Worm (Caenorhabditis elegans): ENCODE results near the gene R11F4.1.

Gene R11F4.1

DNA sequence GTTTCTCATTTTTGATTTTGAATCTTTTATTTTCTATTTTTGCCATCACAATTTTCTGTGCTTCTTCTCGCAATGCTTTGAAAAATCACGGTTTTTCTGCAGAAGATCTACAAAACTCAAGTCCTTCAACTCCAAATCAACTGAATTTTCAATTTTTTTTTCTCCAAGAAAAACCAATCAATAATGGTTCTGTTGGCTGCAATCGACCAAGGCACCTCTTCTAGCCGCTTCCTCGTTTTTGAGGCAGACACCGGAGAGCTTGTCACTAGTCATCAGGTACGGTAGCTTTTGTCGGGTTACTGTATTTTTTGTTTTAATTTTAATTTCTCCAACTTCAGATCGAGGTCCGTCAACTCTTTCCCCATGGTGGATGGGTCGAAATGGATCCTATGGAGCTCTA is at the start of gene R11F4.1:
Gene R11F4.1, plus strand, starts transcription at position 103 of the 400 bp plus-strand sequence.
- no peak for TF ChIP-seq unc-62 (GFP tag; optimal IDR thresholded peaks at IDR 0.05)

DNA sequence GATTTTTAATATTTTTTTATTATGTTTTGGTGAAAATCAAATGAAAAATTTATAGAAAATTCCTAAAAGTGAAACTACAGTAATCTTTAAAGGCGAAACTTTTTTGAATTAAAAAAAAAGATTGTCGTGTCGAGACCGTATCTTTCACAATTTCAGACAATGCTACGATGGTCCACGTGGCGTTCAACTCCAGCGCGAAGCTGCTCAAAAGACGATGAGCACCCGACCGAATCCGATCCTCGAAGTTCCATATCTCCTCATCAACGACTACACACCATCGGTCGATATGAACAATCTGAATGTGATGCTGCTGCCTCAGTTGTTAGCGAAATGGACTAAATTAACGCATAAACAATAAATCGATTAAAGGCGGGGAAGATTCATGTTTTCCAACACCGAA is 49.0 kb upstream of the R11F4.1 start:
- TF ChIP-seq unc-62 (GFP tag; optimal IDR thresholded peaks at IDR 0.05) = no peak

DNA sequence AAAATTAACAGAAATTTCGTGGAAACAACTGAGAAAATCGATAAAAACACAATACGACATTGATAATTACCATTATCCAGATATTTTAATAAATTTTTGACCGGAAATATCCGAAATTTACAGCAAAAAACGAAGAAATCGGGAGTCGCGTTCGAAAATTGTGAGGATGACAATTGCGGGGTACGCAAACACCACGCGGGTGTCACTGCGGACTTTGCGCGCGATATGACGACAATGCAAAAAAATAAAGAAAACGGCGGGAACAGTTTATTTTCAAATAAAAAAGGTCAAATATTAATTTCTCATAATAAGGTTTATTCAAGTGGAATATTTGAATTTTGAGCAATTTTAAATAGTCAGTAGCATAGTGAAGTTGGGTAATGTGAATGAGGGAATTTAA is 47.4 kb upstream of the R11F4.1 start, which contains the start of gene rpn-11:
Gene rpn-11, minus strand, starts transcription at position 198 of the 400 bp plus-strand sequence.
- no peak for TF ChIP-seq unc-62 (GFP tag; optimal IDR thresholded peaks at IDR 0.05)

DNA sequence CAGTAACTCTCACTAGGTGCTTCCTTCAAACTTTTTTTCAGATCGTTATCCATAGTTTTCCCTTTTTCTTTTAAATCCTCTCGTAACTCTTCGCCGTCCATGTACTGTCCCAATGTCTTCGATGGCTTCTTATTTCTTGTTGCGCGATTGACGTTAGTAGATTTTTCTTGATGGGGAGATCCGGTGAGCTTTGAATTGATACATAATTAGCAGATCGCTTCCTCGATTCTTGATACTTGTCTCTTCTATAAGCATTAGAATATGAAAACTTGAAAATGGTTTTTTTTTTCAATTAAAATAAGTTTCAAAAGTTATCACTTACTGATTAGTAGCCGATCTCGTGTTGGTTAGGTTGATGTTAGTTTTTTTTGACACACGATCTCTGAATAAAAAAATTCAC is 46.3 kb upstream of the R11F4.1 start, which contains the start of gene K07D4.2:
Gene K07D4.2, minus strand, starts transcription at position 101 of the 400 bp plus-strand sequence.
- TF ChIP-seq unc-62 (GFP tag; optimal IDR thresholded peaks at IDR 0.05) = no peak

DNA sequence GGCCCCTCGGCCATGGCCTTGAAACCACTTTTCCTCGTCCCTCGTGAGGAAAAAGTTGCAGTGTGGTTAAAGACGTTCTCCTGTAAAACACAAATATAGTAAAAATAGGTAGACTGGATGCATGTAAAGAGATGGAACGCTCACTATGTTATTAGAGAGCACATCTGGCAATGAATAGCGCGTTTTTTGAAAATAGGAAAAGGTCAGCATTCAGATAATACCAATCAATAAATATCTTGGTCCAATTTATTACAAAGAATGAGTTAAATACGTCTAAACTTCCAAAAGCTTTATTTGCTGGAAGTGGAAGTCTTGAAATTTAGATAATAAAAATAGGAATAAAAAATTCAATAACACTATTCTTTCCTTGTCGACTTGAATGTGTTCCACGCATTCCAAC is 29.3 kb upstream of the R11F4.1 start, which contains the start of gene gadr-4:
Gene gadr-4, minus strand, starts transcription at position 101 of the 400 bp plus-strand sequence.
- TF ChIP-seq unc-62 (GFP tag; optimal IDR thresholded peaks at IDR 0.05) = no peak

DNA sequence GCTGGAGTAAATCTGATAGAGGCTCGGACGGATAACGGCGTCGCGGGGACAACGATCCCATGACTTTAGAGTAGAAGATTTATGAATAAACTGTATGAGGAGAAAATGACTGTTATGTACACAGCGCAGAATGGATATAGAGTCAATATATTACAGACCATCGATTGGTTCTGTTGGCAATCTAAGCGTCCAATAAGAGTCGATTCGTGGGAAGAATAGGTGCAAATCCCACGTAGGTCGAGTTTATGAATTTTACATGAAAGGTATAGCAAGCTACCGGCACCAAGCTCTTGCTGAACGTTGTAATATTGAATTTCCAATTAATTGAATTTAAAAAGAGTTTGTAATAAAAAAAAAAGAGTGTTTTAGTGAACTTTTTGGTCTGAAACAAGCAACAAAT is 27.7 kb upstream of the R11F4.1 start, which contains the start of gene fbxb-118:
Gene fbxb-118, minus strand, starts transcription at position 101 of the 400 bp plus-strand sequence.
- TF ChIP-seq unc-62 (GFP tag; optimal IDR thresholded peaks at IDR 0.05) = no peak

DNA sequence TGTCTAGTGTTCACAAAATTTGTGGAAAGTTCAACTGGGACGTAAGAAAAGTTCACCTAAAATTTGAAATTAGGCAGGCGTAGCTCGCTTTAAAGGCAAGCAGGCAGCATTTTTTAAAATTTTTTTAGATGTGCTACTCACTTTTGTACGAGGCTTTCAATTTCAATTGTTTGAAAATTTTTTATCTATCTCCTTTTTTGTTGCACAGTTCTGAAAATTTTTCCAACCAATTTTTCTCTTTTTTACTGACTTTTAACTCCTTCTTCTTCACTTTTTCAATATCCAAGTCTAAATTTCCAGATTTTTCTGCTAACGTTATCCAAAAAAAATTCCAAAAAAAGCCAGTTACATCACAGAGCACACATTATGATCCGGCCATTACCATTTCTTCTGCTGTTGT is 24.5 kb upstream of the R11F4.1 start, which contains the start of gene W06A11.1:
Gene W06A11.1, plus strand, starts transcription at position 301 of the 400 bp plus-strand sequence.
- no peak for TF ChIP-seq unc-62 (GFP tag; optimal IDR thresholded peaks at IDR 0.05)

DNA sequence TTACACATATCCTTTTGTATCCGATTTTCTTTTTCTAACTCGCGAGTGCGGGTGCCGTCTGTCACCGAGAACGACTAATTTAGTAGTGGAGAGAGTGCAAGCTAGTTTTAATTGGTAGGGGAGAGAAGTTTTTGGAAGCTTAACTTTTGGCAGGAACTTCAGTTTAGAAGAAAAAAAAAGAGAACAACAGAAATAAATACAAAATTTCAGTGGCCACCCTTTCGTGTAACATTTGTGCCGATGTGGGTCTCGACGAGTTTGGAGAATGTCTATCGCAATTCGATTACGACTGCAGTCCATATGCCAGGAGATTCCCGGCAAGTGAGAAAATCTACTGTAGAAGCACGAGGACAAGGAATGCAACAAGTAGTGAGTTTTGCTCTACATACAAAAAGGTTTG is 23.6 kb upstream of the R11F4.1 start:
- TF ChIP-seq unc-62 (GFP tag; optimal IDR thresholded peaks at IDR 0.05) = no peak

DNA sequence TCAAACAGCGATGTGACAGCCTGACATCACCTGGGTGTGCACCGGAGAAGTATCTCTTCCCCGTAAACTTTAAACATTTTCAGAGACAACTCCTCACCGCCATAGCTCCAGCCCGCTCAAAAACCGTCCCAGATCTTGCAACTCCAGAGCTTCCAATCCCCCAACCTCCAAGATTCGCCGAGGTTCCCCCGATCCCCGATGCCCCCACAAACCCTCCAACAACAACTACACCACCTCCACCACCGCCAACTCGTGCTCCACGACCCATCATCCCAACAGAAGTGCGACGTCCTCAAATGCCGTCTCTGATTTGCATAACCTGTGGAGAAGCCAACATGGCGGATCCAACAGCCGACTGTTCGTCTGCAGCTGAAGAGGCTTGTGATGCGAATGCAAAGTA is 20.7 kb upstream of the R11F4.1 start:
- TF ChIP-seq unc-62 (GFP tag; optimal IDR thresholded peaks at IDR 0.05) = no peak

DNA sequence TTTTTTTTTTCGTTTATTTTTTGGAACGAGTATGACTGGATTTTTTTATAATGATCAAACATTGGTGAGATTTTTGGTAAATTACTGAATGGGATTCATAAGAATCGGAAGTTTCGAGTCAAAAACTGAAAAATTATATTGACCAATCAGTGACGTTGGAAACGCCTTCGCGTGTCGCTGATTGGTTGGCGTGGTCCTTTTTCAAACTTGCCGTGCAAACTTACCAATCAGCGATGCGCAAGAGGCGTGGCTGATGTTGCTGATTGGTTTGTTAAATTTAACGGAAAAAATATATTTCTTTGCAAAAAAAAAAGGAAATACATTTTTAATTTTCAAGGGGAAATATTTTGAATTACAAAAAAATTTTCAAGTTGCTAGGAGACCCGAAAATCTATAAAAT is 17.0 kb upstream of the R11F4.1 start:
- TF ChIP-seq unc-62 (GFP tag; optimal IDR thresholded peaks at IDR 0.05) = no peak

DNA sequence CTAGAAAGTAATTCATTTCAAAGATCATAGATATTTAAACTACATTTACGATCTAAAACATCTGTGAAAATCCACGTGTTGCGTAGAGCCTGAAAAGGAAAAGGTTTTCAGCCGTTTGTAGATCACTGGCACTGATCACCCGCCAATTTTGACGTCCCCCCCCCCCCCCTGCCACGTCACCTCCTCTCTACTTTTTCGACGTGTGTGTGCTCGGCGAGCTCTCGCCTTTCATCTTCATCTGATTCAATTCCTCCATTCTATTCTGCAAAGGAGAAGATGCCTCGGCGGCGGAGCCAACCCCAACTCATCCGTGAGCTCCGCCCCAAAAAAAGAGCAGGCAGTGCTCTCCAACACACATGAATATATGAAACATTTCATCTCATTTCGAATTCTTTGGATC is 10.6 kb upstream of the R11F4.1 start:
- no peak for TF ChIP-seq unc-62 (GFP tag; optimal IDR thresholded peaks at IDR 0.05)

DNA sequence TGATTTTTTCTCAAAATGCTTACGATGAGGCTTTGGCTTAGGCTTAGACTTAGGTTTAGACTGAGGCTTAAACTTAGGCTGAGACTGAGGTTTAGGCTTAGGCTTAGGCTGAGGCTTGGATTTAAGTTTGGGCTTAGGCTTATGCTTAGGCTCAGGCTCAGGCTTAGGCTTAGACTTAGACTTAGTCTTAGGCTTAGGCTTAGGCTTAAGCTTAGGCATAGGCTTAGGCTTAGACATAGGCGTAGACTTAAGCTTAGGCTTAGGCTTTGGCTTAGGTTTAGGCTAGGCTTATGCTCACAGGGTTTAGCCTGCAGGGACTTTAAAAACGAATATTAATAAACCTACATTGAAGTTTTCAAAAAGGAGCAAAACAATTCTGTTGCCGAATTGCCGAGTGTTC is 9.8 kb upstream of the R11F4.1 start:
- no peak for TF ChIP-seq unc-62 (GFP tag; optimal IDR thresholded peaks at IDR 0.05)

DNA sequence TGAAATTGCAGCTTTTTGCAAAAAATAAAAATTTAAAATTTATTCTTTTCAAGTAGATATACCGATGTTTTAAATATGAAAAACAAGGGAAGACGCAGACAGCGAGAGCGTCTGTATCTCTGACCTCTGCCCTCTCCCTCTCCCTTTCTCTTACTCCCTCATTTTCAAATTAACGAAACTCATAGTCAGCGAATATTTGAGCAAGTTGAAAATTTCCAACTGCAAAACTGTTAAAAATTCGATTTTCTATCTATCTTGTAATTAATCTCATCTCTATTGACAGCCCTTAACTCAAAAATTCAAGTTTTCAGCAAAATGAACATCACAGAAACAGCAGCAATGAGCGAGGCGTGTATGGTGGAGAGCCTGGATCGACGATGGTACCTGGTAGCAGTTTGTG is 9.0 kb upstream of the R11F4.1 start, which contains the start of gene R11F4.2:
Gene R11F4.2, plus strand, starts transcription at position 301 of the 400 bp plus-strand sequence.
- TF ChIP-seq unc-62 (GFP tag; optimal IDR thresholded peaks at IDR 0.05) = no peak

DNA sequence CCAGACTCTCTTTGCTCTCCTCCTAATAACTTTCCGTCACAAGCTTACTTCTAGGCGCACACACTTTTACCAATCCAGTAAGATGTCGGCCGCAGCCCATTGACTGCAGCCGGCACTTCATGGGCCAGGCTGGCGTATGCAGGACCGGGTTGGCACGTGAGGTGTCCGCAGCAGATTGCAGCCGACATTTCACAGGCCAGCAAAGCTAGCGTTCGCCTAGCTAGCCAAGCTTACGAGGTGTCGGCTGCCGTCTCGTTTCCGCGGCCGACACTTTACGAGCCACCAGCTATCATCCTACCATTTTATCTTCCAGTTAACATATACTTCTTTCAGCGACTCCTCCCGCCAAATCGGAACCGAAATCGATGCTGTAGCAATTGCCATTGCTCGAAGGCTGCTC is 6.1 kb upstream of the R11F4.1 start:
- TF ChIP-seq unc-62 (GFP tag; optimal IDR thresholded peaks at IDR 0.05) = no peak

DNA sequence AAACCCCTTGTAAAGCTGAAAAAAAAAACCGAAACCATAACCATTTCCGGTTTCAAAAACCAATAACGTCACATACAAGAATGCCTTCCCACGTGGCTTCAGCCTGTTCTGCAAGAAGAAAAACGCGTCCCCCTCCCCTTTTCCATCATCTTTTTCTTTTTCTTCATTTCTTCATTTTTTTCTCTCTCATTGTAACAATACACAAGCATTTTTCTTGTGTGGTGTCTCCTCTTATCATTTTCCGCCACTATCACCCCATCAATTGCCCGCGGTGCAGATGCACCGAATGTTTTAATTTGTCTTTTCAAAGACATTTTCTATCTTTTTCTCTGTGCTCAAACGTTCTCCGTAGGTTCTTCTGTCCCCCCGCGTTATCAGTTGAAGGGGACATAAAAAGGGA is 2.5 kb upstream of the R11F4.1 start:
- TF ChIP-seq unc-62 (GFP tag; optimal IDR thresholded peaks at IDR 0.05) = no peak

DNA sequence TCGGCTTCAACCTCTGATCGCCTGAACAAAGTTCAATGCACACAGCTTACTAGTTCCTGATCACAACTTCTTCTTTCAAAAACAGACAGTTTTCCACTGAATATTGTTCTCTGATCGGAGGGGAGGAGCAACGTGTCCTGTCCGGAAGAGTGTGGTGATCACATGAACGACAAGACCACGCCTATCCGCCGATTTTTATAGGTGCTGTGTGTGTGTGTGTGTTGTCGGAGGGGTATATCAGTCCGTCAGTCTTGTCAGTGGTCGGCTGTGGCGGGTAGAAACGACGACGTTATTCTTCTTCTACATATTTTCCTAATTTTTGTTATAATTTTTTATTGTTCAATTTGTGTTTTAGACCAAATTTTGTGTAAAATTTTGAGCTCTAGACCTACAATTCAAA is 940 bp upstream of the R11F4.1 start:
- no peak for TF ChIP-seq unc-62 (GFP tag; optimal IDR thresholded peaks at IDR 0.05)

DNA sequence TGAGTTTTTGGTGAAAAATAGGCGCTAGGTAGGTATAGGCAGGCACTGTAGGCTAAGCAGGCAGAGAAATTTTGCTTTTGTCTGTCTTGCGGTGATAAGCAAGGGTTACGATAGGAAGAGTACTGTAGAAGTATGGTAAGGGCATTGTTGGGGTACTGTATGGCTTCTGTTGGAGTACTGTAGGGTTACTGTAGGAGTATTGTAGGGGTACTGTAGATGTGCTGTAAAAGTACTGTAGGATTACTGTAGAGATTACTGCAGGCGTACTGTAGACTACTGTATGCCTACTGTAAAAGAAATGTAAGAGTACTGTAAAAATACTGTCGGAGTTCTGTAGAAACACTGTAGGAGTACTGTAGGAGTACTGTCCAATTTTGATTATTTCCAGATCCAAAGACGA is 772 bp downstream of the R11F4.1 start:
- TF ChIP-seq unc-62 (GFP tag; optimal IDR thresholded peaks at IDR 0.05) = no peak
